Fruit fly (Drosophila melanogaster) whole organism, pupa: ENCODE measurements around the gene nAChRbeta1.

Source experiments
- CG10348 ChIP-seq: fragments of 200-800 bp; sonication (Bioruptor generic); IDR thresholded peaks from 2 replicates; pipeline ENCODE4 v1.3.6; 2022; ENCODE audit warnings: missing biosample characterization, missing genetic modification characterization
- CG12605 ChIP-seq: fragments of 200-800 bp; sonication (Bioruptor generic); IDR thresholded peaks from 2 replicates; pipeline ENCODE4 v1.3.6; 2022; ENCODE audit warnings: missing biosample characterization, missing genetic modification characterization
- CG13204 ChIP-seq: fragments of 200-800 bp; sonication (Bioruptor generic); optimal IDR thresholded peaks from 2 replicates; lab custom pipeline; 2018; ENCODE audit warnings: missing biosample characterization, mild to moderate bottlenecking, missing genetic modification characterization, moderate library complexity
- CG14655 ChIP-seq: fragments of 200-800 bp; sonication (Bioruptor generic); optimal IDR thresholded peaks from 3 replicates; lab custom pipeline; 2017; ENCODE audit warnings: mild to moderate bottlenecking, missing biosample characterization, missing genetic modification reagents, missing genetic modification characterization
- CG15710 ChIP-seq: fragments of 200-800 bp; sonication (Bioruptor generic); optimal IDR thresholded peaks from 2 replicates; lab custom pipeline; 2018; ENCODE audit warnings: missing biosample characterization, mild to moderate bottlenecking, missing genetic modification characterization, moderate library complexity
- CG17806 ChIP-seq: fragments of 200-800 bp; sonication (Bioruptor generic); optimal IDR thresholded peaks from 2 replicates; lab custom pipeline; 2018; ENCODE audit warnings: missing biosample characterization, mild to moderate bottlenecking, missing genetic modification characterization, moderate library complexity
- CG32121 ChIP-seq: fragments of 200-800 bp; sonication (Bioruptor generic); IDR thresholded peaks from 2 replicates; pipeline ENCODE4 v1.3.6; 2022; ENCODE audit warnings: missing biosample characterization, missing genetic modification characterization
- CG34367 ChIP-seq: fragments of 200-800 bp; sonication (Bioruptor generic); optimal IDR thresholded peaks from 2 replicates; lab custom pipeline; 2018; ENCODE audit warnings: missing biosample characterization, mild to moderate bottlenecking, missing genetic modification characterization
- CG4496 ChIP-seq: fragments of 200-800 bp; sonication (Bioruptor generic); IDR thresholded peaks from 3 replicates; pipeline ENCODE4 v1.3.6; 2022; ENCODE audit warnings: missing biosample characterization, missing genetic modification characterization
- CG8159 ChIP-seq: fragments of 200-800 bp; sonication (Bioruptor generic); optimal IDR thresholded peaks from 3 replicates; lab custom pipeline; 2018; ENCODE audit warnings: missing biosample characterization, mild to moderate bottlenecking, missing genetic modification characterization, moderate library complexity
- CG8301 ChIP-seq: fragments of 200-800 bp; sonication (Bioruptor generic); optimal IDR thresholded peaks from 2 replicates; lab custom pipeline; 2018; ENCODE audit warnings: missing biosample characterization, mild to moderate bottlenecking, missing genetic modification characterization
- CG9948 ChIP-seq: fragments of 200-800 bp; sonication (Bioruptor generic); optimal IDR thresholded peaks from 2 replicates; lab custom pipeline; 2018; ENCODE audit warnings: missing biosample characterization, mild to moderate bottlenecking, missing genetic modification characterization, moderate library complexity
- D1 ChIP-seq: fragments of 200-800 bp; sonication (Bioruptor generic); optimal IDR thresholded peaks from 2 replicates; lab custom pipeline; 2018; ENCODE audit warnings: missing biosample characterization, mild to moderate bottlenecking, missing genetic modification characterization, moderate library complexity
- EcR ChIP-seq: fragments of 200-800 bp; sonication (Bioruptor generic); optimal IDR thresholded peaks from 3 replicates; lab custom pipeline; 2019; ENCODE audit warnings: missing biosample characterization, missing genetic modification characterization, mild to moderate bottlenecking, moderate library complexity, missing genetic modification reagents
- Ets98B ChIP-seq: fragments of 200-800 bp; sonication (Bioruptor generic); IDR thresholded peaks from 2 replicates; pipeline ENCODE4 v1.3.6; 2022; ENCODE audit warnings: missing biosample characterization, missing genetic modification characterization
- Pif1A ChIP-seq: fragments of 200-800 bp; sonication (Bioruptor generic); optimal IDR thresholded peaks from 3 replicates; lab custom pipeline; 2016; ENCODE audit warnings: missing biosample characterization, missing genetic modification characterization
- Pif1B ChIP-seq: fragments of 200-800 bp; sonication (Bioruptor generic); optimal IDR thresholded peaks from 3 replicates; lab custom pipeline; 2016; ENCODE audit warnings: missing biosample characterization, missing genetic modification characterization
- Snoo ChIP-seq: fragments of 200-800 bp; sonication (Bioruptor generic); optimal IDR thresholded peaks from 3 replicates; lab custom pipeline; 2017; ENCODE audit warnings: missing biosample characterization, mild to moderate bottlenecking, missing genetic modification characterization, inconsistent platforms
- fd96Ca ChIP-seq: fragments of 200-800 bp; sonication (Bioruptor generic); IDR thresholded peaks from 3 replicates; pipeline ENCODE4 v1.3.6; 2022; ENCODE audit warnings: missing biosample characterization, missing genetic modification characterization
- gl ChIP-seq: fragments of 200-800 bp; sonication (Bioruptor generic); optimal IDR thresholded peaks from 2 replicates; lab custom pipeline; 2018; ENCODE audit warnings: missing biosample characterization, mild to moderate bottlenecking, missing genetic modification characterization
- rn ChIP-seq: fragments of 200-800 bp; sonication (Bioruptor generic); IDR thresholded peaks from 2 replicates; pipeline ENCODE4 v1.3.6; 2022; ENCODE audit warnings: missing biosample characterization, missing genetic modification characterization

nAChRbeta1 gene

dm6 chr3L:4430331-4430730, 1.2 kb downstream of the nAChRbeta1 start:
- TF ChIP-seq CG9948 (tag; lab: Kevin White, UChicago) (no peak), Snoo (tag; lab: Kevin White, UChicago) (no peak), D1 (tag; lab: Kevin White, UChicago) (no peak), gl (tag; lab: Kevin White, UChicago) (no peak)

dm6 chr3L:4431111-4431730, 2.1 kb downstream of the nAChRbeta1 start:
- TF ChIP-seq CG9948 (tag; lab: Kevin White, UChicago), result no peak
- TF ChIP-seq D1 (tag; lab: Kevin White, UChicago), result no peak
- no peak for TF ChIP-seq Pif1B (GFP tag; lab: Kevin White, UChicago)
- no peak for TF ChIP-seq CG17806
- TF ChIP-seq CG4496, result no peak
- no peak for TF ChIP-seq CG13204
- TF ChIP-seq EcR (GFP tag; lab: Kevin White, UChicago), result no peak
- no peak for TF ChIP-seq Ets98B (GFP tag; lab: Robert Waterston, UW)
- TF ChIP-seq CG8301 (tag; lab: Kevin White, UChicago), result no peak
- TF ChIP-seq CG8159 (tag; lab: Kevin White, UChicago), result no peak
- no peak for TF ChIP-seq fd96Ca (GFP tag; lab: Robert Waterston, UW)
- TF ChIP-seq CG32121 (GFP tag; lab: Robert Waterston, UW), result no peak
- no peak for TF ChIP-seq CG34367
- no peak for TF ChIP-seq CG15710 (tag; lab: Kevin White, UChicago)
- no peak for TF ChIP-seq gl (tag; lab: Kevin White, UChicago)
- TF ChIP-seq CG10348 (GFP tag; lab: Robert Waterston, UW), result no peak
- TF ChIP-seq rn (GFP tag; lab: Robert Waterston, UW), result no peak
- no peak for TF ChIP-seq Snoo (tag; lab: Kevin White, UChicago)
- TF ChIP-seq Pif1A, result no peak

dm6 chr3L:4436421-4436820, 7.3 kb downstream of the nAChRbeta1 start, which contains the start of gene CG15021:
Gene CG15021, plus strand, starts transcription at chr3L:4436721.
- TF ChIP-seq CG34367 (no peak), gl (tag; lab: Kevin White, UChicago) (no peak), fd96Ca (GFP tag; lab: Robert Waterston, UW) (no peak), EcR (GFP tag; lab: Kevin White, UChicago) (no peak), D1 (tag; lab: Kevin White, UChicago) (no peak), Pif1A (no peak), rn (GFP tag; lab: Robert Waterston, UW) (no peak), CG8159 (tag; lab: Kevin White, UChicago) (no peak), CG9948 (tag; lab: Kevin White, UChicago) (no peak), CG32121 (GFP tag; lab: Robert Waterston, UW) (no peak), CG13204 (no peak), CG14655 (GFP tag; lab: Kevin White, UChicago) (no peak), Snoo (tag; lab: Kevin White, UChicago) (no peak), CG8301 (tag; lab: Kevin White, UChicago) (no peak), CG15710 (tag; lab: Kevin White, UChicago) (no peak)

dm6 chr3L:4440153-4440552, 11.0 kb downstream of the nAChRbeta1 start:
- no peak for TF ChIP-seq rn (GFP tag; lab: Robert Waterston, UW)
- TF ChIP-seq CG12605 (GFP tag; lab: Robert Waterston, UW), result no peak
- TF ChIP-seq CG10348 (GFP tag; lab: Robert Waterston, UW), result no peak

dm6 chr3L:4442168-4442567, 13.0 kb downstream of the nAChRbeta1 start:
- TF ChIP-seq EcR (GFP tag; lab: Kevin White, UChicago) (no peak), CG15710 (tag; lab: Kevin White, UChicago) (no peak), rn (GFP tag; lab: Robert Waterston, UW) (no peak), CG9948 (tag; lab: Kevin White, UChicago) (no peak), CG17806 (no peak), Pif1A (no peak), CG4496 (no peak), CG13204 (no peak), CG12605 (GFP tag; lab: Robert Waterston, UW) (no peak), D1 (tag; lab: Kevin White, UChicago) (no peak)

- no peak for TF ChIP-seq Snoo (tag; lab: Kevin White, UChicago)
- TF ChIP-seq, all 21 proteins: peak for 0
These were observed 16.7 kb downstream of the nAChRbeta1 start for dm6 chr3L:4445824-4446223.

- TF ChIP-seq CG10348 (GFP tag; lab: Robert Waterston, UW), result no peak
- no peak for TF ChIP-seq Pif1A
- TF ChIP-seq gl (tag; lab: Kevin White, UChicago), result no peak
- no peak for TF ChIP-seq CG32121 (GFP tag; lab: Robert Waterston, UW)
- TF ChIP-seq Pif1B (GFP tag; lab: Kevin White, UChicago), result no peak
- TF ChIP-seq CG14655 (GFP tag; lab: Kevin White, UChicago), result no peak
- TF ChIP-seq CG15710 (tag; lab: Kevin White, UChicago), result no peak
- TF ChIP-seq fd96Ca (GFP tag; lab: Robert Waterston, UW), result no peak
- TF ChIP-seq CG17806, result no peak
- no peak for TF ChIP-seq CG8301 (tag; lab: Kevin White, UChicago)
- TF ChIP-seq CG13204, result no peak
- TF ChIP-seq Snoo (tag; lab: Kevin White, UChicago), result no peak
These were observed 17.1 kb downstream of the nAChRbeta1 start, which contains the start of gene CG12607 for dm6 chr3L:4446273-4446672. Gene CG12607, plus strand, starts transcription at chr3L:4446573.
